Worm (Caenorhabditis elegans) whole organism, young adult: ENCODE measurements around the gene C09E9.1.

Source experiments
- B0019.2 ChIP-seq: fragments of 200-800 bp; sonication (Bioruptor generic); conservative IDR thresholded peaks from 2 replicates; pipeline ENCODE4 v1.3.6; 2022; ENCODE audit warnings: missing genetic modification reagents, missing genetic modification characterization, missing compliant biosample characterization
- C17E4.6 ChIP-seq: fragments of 200-800 bp; sonication (Bioruptor generic); IDR thresholded peaks from 2 replicates; pipeline ENCODE4 v1.3.6; 2022; ENCODE audit warnings: missing genetic modification reagents, missing genetic modification characterization, missing compliant biosample characterization
- D2030.7 ChIP-seq: fragments of 200-800 bp; sonication (Bioruptor generic); IDR thresholded peaks from 2 replicates; pipeline ENCODE4 v1.3.6; 2022; ENCODE audit warnings: missing genetic modification reagents, missing genetic modification characterization, missing compliant biosample characterization
- F52B5.7 ChIP-seq: sonication (generic microtip); optimal IDR thresholded peaks from 2 replicates; lab custom pipeline; 2016; ENCODE audit warnings: mild to moderate bottlenecking, missing genetic modification characterization, missing compliant biosample characterization
- F55B11.4 ChIP-seq: sonication (generic microtip); optimal IDR thresholded peaks from 2 replicates; lab custom pipeline; 2016; ENCODE audit warnings: missing compliant biosample characterization, missing genetic modification characterization, borderline replicate concordance; ENCODE audit not compliant: insufficient read depth
- K12H6.12 ChIP-seq: fragments of 200-800 bp; sonication (Bioruptor generic); optimal IDR thresholded peaks from 2 replicates; lab custom pipeline; 2018; ENCODE audit warnings: mild to moderate bottlenecking, missing genetic modification characterization, missing compliant biosample characterization
- T07F8.4 ChIP-seq: sonication (generic microtip); optimal IDR thresholded peaks from 2 replicates; lab custom pipeline; 2016; ENCODE audit warnings: mild to moderate bottlenecking, missing genetic modification characterization, moderate library complexity, missing compliant biosample characterization
- T26A5.8 ChIP-seq: sonication (generic microtip); optimal IDR thresholded peaks from 2 replicates; lab custom pipeline; 2016; ENCODE audit warnings: missing genetic modification characterization, missing compliant biosample characterization
- Y53F4B.3 ChIP-seq: fragments of 200-800 bp; sonication (Bioruptor generic); IDR thresholded peaks from 2 replicates; pipeline ENCODE4 v1.3.6; 2022; ENCODE audit warnings: missing genetic modification reagents, missing genetic modification characterization, missing compliant biosample characterization
- Y79H2A.3 ChIP-seq: fragments of 200-800 bp; sonication (Bioruptor generic); conservative IDR thresholded peaks from 2 replicates; pipeline ENCODE4 v1.3.6; 2022; ENCODE audit warnings: missing genetic modification reagents, missing genetic modification characterization, missing compliant biosample characterization
- aptf-3 ChIP-seq: fragments of 200-800 bp; sonication (Bioruptor generic); IDR thresholded peaks from 2 replicates; pipeline ENCODE4 v1.3.6; 2022; ENCODE audit warnings: missing genetic modification characterization, missing compliant biosample characterization
- athp-1 ChIP-seq: sonication (generic microtip); optimal IDR thresholded peaks from 2 replicates; lab custom pipeline; 2017; ENCODE audit warnings: mild to moderate bottlenecking, missing genetic modification characterization, missing compliant biosample characterization
- attf-5 ChIP-seq: fragments of 200-800 bp; sonication (Bioruptor generic); optimal IDR thresholded peaks from 2 replicates; lab custom pipeline; 2018; ENCODE audit warnings: mild to moderate bottlenecking, missing genetic modification characterization, missing compliant biosample characterization
- chd-7 ChIP-seq: sonication (generic microtip); optimal IDR thresholded peaks from 2 replicates; lab custom pipeline; 2016; ENCODE audit warnings: mild to moderate bottlenecking, missing genetic modification characterization, moderate library complexity, missing compliant biosample characterization
- dpl-1 ChIP-seq: fragments of 150-350 bp; optimal IDR thresholded peaks from 2 replicates; lab custom pipeline; 2014; ENCODE audit warnings: missing biosample characterization, missing genetic modification reagents, missing genetic modification characterization
- egl-18 ChIP-seq: fragments of 200-800 bp; sonication (Bioruptor generic); IDR thresholded peaks from 2 replicates; pipeline ENCODE4 v1.3.6; 2022; ENCODE audit warnings: missing genetic modification reagents, missing genetic modification characterization, missing compliant biosample characterization
- egrh-3 ChIP-seq: fragments of 200-800 bp; sonication (Bioruptor generic); IDR thresholded peaks from 2 replicates; pipeline ENCODE4 v1.3.6; 2022; ENCODE audit warnings: missing genetic modification reagents, missing genetic modification characterization, missing compliant biosample characterization
- hlh-12 ChIP-seq: sonication (generic microtip); optimal IDR thresholded peaks from 2 replicates; lab custom pipeline; 2016; ENCODE audit warnings: missing genetic modification characterization, missing compliant biosample characterization
- let-607 ChIP-seq, 2 experiments: fragments of 200-800 bp in 1 of 2; sonication (Bioruptor generic) in 1 of 2; sonication (generic microtip) in 1 of 2; optimal IDR thresholded peaks; 2 replicates each; lab custom pipeline; 2016 to 2018; ENCODE audit warnings: mild to moderate bottlenecking in 2 of 2, missing compliant biosample characterization in 2 of 2, missing genetic modification characterization in 2 of 2, moderate library complexity in 2 of 2, missing genotype in 1 of 2
- lin-35 ChIP-seq, 3 experiments: fragments of 150-350 bp in 2 of 3; sonication (generic microtip) in 1 of 3; optimal IDR thresholded peaks; 2 replicates each; lab custom pipeline; 2014 to 2018; ENCODE audit warnings: missing biosample characterization in 3 of 3, missing genetic modification characterization in 3 of 3, missing genetic modification reagents in 3 of 3
- lin-54 ChIP-seq: fragments of 200-800 bp; sonication (Bioruptor generic); optimal IDR thresholded peaks from 2 replicates; lab custom pipeline; 2018; ENCODE audit warnings: mild to moderate bottlenecking, missing genetic modification characterization, missing compliant biosample characterization
- madf-10 ChIP-seq: sonication (generic microtip); optimal IDR thresholded peaks from 2 replicates; lab custom pipeline; 2016; ENCODE audit warnings: mild to moderate bottlenecking, missing genetic modification characterization, missing compliant biosample characterization
- mes-4 ChIP-seq: sonication (generic microtip); optimal IDR thresholded peaks from 2 replicates; lab custom pipeline; 2016; ENCODE audit warnings: missing genotype, missing genetic modification characterization, missing compliant biosample characterization
- mxl-1 ChIP-seq: sonication (generic microtip); optimal IDR thresholded peaks from 2 replicates; lab custom pipeline; 2016; ENCODE audit warnings: missing genetic modification characterization, missing compliant biosample characterization
- nhr-120 ChIP-seq: fragments of 200-800 bp; sonication (Bioruptor generic); IDR thresholded peaks from 2 replicates; pipeline ENCODE4 v1.3.6; 2022; ENCODE audit warnings: missing genetic modification characterization, missing compliant biosample characterization
- nhr-179 ChIP-seq: sonication (generic microtip); optimal IDR thresholded peaks from 2 replicates; lab custom pipeline; 2016; ENCODE audit warnings: mild to moderate bottlenecking, missing genetic modification characterization, missing compliant biosample characterization
- nhr-80 ChIP-seq: sonication (generic microtip); optimal IDR thresholded peaks from 2 replicates; lab custom pipeline; 2016; ENCODE audit warnings: missing genetic modification characterization, missing compliant biosample characterization
- snpc-1.3 ChIP-seq: sonication (generic microtip); optimal IDR thresholded peaks from 2 replicates; lab custom pipeline; 2017; ENCODE audit warnings: missing genetic modification characterization, mild to moderate bottlenecking, missing compliant biosample characterization, antibody characterized with exemption, moderate library complexity, missing genotype, missing genetic modification reagents; ENCODE audit not compliant: insufficient read depth
- somi-1 ChIP-seq: fragments of 200-800 bp; sonication (Bioruptor generic); optimal IDR thresholded peaks from 2 replicates; lab custom pipeline; 2018; ENCODE audit warnings: mild to moderate bottlenecking, missing genetic modification characterization, missing compliant biosample characterization
- sptf-2 ChIP-seq: fragments of 200-800 bp; sonication (Bioruptor generic); optimal IDR thresholded peaks from 2 replicates; lab custom pipeline; 2018; ENCODE audit warnings: mild to moderate bottlenecking, missing genetic modification characterization, missing compliant biosample characterization
- tbp1 ChIP-seq: fragments of 200-800 bp; sonication (Bioruptor generic); optimal IDR thresholded peaks from 2 replicates; lab custom pipeline; 2018; ENCODE audit warnings: mild to moderate bottlenecking, missing genetic modification characterization, missing compliant biosample characterization
- zfh-2 ChIP-seq: fragments of 200-800 bp; sonication (Bioruptor generic); conservative IDR thresholded peaks from 2 replicates; pipeline ENCODE4 v1.3.6; 2022; ENCODE audit warnings: missing genetic modification reagents, missing genetic modification characterization, missing compliant biosample characterization
- ztf-18 ChIP-seq: sonication (generic microtip); optimal IDR thresholded peaks from 2 replicates; lab custom pipeline; 2016; ENCODE audit warnings: missing genotype, mild to moderate bottlenecking, missing genetic modification characterization, missing compliant biosample characterization
- ztf-25 ChIP-seq: fragments of 200-800 bp; sonication (Bioruptor generic); IDR thresholded peaks from 2 replicates; pipeline ENCODE4 v1.3.6; 2022; ENCODE audit warnings: missing genetic modification reagents, missing genetic modification characterization, missing compliant biosample characterization
- ztf-3 ChIP-seq: fragments of 200-800 bp; sonication (Bioruptor generic); optimal IDR thresholded peaks from 2 replicates; lab custom pipeline; 2018; ENCODE audit warnings: mild to moderate bottlenecking, missing genetic modification characterization, missing compliant biosample characterization

C09E9.1 gene

DNA sequence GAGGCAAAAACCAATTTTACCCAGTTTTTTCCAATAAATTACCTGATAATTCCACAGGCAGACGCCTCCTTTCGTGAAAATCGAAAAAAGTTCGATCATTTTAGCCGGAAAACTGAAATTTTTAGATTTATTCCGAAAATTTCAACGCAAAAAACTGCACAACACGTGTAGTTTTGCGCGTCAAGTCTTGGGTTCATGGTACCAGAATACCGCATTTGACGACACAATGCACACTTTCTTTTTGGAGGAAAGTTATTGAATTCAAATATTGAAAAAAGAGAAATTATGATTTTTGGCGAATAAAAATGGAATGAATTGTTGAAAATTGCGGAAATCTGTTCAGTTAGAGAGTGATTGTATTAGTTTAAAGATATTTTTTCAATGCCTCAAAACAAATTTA lies 35.0 kb upstream of the C09E9.1 start, which contains the start of gene F38A1.8 (continued):
- TF ChIP-seq tbp1: no peak
- no peak for TF ChIP-seq aptf-3 (GFP tag; lab: Robert Waterston, UW)
- peak; percentile 56 for TF ChIP-seq lin-54 (GFP tag; lab: Kevin White, UChicago)
- TF ChIP-seq nhr-80 (tag; lab: Kevin White, UChicago): no peak
- no peak for TF ChIP-seq mes-4 (tag; lab: Kevin White, UChicago)
- peak; percentile 41 for TF ChIP-seq dpl-1
- TF ChIP-seq nhr-179 (tag; lab: Kevin White, UChicago): no peak
- no peak for TF ChIP-seq zfh-2 (GFP tag; lab: Robert Waterston, UW)
- no peak for TF ChIP-seq chd-7
- TF ChIP-seq D2030.7 (GFP tag; lab: Robert Waterston, UW): no peak
- TF ChIP-seq Y53F4B.3 (GFP tag; lab: Robert Waterston, UW): no peak
- no peak for TF ChIP-seq ztf-3 (GFP tag; lab: Kevin White, UChicago)
- TF ChIP-seq C17E4.6 (GFP tag; lab: Robert Waterston, UW): no peak
- TF ChIP-seq mxl-1 (tag; lab: Kevin White, UChicago): no peak
- TF ChIP-seq Y79H2A.3 (GFP tag; lab: Robert Waterston, UW): no peak

DNA sequence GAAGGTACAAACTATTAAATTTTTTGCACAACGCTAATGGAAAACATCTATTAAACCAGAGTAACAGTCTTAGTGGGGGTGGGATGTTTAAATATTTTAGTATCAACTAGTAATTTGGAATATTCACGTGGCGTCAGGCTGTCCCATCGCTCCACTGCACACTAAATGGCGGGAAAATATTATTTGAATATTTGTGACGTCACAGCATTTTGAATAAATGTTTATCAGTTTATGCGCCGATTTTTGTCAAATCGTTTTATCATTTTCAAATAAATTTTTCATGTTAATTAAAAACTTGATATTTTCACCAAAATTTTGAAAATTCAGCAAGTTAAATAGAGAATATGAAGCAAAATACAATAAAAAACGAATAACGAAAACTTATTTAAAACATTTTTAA lies 31.4 kb upstream of the C09E9.1 start, which contains the start of gene F38A1.15:
Gene F38A1.15, minus strand, starts transcription at position 101 of the 400 bp plus-strand sequence.
- TF ChIP-seq B0019.2 (GFP tag; lab: Robert Waterston, UW) (no peak), zfh-2 (GFP tag; lab: Robert Waterston, UW) (no peak), hlh-12 (tag; lab: Kevin White, UChicago) (no peak), sptf-2 (GFP tag; lab: Kevin White, UChicago) (no peak), T07F8.4 (tag; lab: Kevin White, UChicago) (no peak), ztf-25 (GFP tag; lab: Robert Waterston, UW) (no peak), lin-35 (GFP tag; optimal IDR thresholded peaks at IDR 0.05; lab: Kevin White, UChicago) (no peak), K12H6.12 (no peak), nhr-120 (no peak), aptf-3 (GFP tag; lab: Robert Waterston, UW) (no peak), T26A5.8 (no peak), let-607 (tag; optimal IDR thresholded peaks at IDR 0.05; lab: Kevin White, UChicago) (no peak)

DNA sequence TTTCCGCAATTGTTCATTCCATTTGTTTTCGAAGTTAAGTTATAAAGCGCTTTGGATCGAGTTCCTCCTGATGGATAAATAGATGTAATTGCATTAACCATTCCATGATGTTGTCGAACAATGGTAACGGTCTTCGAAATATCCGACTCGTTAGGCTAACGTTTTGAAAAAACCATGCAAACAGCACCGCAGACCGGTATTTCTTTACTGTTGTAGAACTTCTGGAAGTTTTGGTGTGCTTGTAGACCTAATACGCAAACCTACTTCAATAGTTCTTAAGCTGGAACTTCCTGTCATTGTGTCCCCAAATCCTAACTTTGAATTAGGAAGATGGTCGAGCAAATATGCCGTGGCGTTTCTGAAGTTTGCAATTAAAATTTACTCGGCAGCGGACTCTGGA lies 29.4 kb upstream of the C09E9.1 start, which contains the start of gene F38A1.9:
Gene F38A1.9, minus strand, starts transcription at position 101 of the 400 bp plus-strand sequence.
- TF ChIP-seq T07F8.4 (tag; lab: Kevin White, UChicago) (no peak), somi-1 (GFP tag; lab: Kevin White, UChicago) (no peak), athp-1 (tag; lab: Kevin White, UChicago) (no peak), attf-5 (no peak), mxl-1 (tag; lab: Kevin White, UChicago) (no peak), madf-10 (tag; lab: Kevin White, UChicago) (no peak), sptf-2 (GFP tag; lab: Kevin White, UChicago) (no peak), F55B11.4 (tag; lab: Kevin White, UChicago) (no peak), F52B5.7 (no peak), egl-18 (no peak), egrh-3 (GFP tag; lab: Robert Waterston, UW) (no peak)

DNA sequence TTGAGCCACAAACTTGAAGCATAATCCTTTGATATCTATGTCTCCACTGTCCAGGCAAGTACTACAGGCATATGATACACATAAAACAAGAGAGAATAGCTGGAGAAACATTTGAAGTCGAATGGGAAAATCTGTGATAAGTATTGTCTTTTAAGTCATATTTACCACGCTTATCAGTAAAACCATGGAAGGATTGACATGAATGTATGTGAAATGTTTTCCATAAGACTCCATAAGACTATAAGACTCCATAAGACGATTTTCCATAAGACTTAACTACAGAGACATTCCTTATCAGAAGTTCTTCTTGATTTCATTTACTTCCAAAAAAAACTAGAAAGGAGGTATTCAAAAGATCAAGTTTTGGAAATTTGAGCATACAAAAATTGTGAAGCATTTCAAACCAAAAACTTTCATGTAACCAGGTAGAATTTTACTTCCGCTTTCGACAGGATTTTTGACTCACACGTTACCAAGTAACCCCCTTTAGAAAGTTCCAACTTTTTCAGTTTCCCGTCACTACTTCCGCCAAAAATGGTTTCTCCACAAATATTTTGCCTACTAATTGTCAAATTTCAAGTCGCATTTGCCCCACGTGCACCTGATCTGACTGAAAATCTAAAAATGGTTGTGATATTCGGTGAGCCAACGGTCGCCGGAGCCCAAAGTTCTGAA lies 27.8 kb upstream of the C09E9.1 start, which contains the start of the genes clec-165 and F38A1.11:
Gene clec-165, minus strand, starts transcription at position 125 of the 675 bp plus-strand sequence.
Gene F38A1.11, plus strand, starts transcription at position 625 of the 675 bp plus-strand sequence.
- no peak for TF ChIP-seq snpc-1.3 (tag; lab: Kevin White, UChicago)
- peak; percentile 25 for TF ChIP-seq nhr-80 (tag; lab: Kevin White, UChicago)
- TF ChIP-seq ztf-18 (tag; lab: Kevin White, UChicago): no peak
